Fruit fly (Drosophila melanogaster) whole organism, embryonic: Measurements from ENCODE around the gene bsh.

Experiments
- Bgb ChIP-seq: fragments of 200-800 bp; sonication (Bioruptor generic); IDR thresholded peaks from 2 replicates; pipeline ENCODE4 v1.3.6; 2022; ENCODE audit warnings: missing biosample characterization, missing genetic modification characterization; ENCODE audit not compliant: partially characterized antibody
- CG11247 ChIP-seq: fragments of 200-800 bp; sonication (Bioruptor generic); IDR thresholded peaks from 2 replicates; pipeline ENCODE4 v1.3.6; 2022; ENCODE audit warnings: missing biosample characterization, missing genetic modification characterization
- CG12219 ChIP-seq: fragments of 200-800 bp; sonication (Bioruptor generic); optimal IDR thresholded peaks from 3 replicates; lab custom pipeline; 2018; ENCODE audit warnings: missing biosample characterization, mild to moderate bottlenecking, missing genetic modification characterization
- CG12769 ChIP-seq: fragments of 200-800 bp; sonication (Bioruptor generic); optimal IDR thresholded peaks from 2 replicates; lab custom pipeline; 2019; ENCODE audit warnings: missing biosample characterization, mild to moderate bottlenecking, missing genetic modification characterization, moderate library complexity
- CG1647 ChIP-seq: fragments of 200-800 bp; sonication (Bioruptor generic); optimal IDR thresholded peaks from 3 replicates; lab custom pipeline; 2016; ENCODE audit warnings: missing biosample characterization, missing genetic modification characterization
- CG16813 ChIP-seq: fragments of 200-800 bp; sonication (Bioruptor generic); IDR thresholded peaks from 3 replicates; pipeline ENCODE4 v1.3.6; 2022; ENCODE audit warnings: missing biosample characterization, missing genetic modification characterization; ENCODE audit not compliant: partially characterized antibody
- CG18599 ChIP-seq: fragments of 200-800 bp; sonication (Bioruptor generic); optimal IDR thresholded peaks from 3 replicates; lab custom pipeline; 2017; ENCODE audit warnings: missing biosample characterization, missing genetic modification characterization, mild to moderate bottlenecking, moderate library complexity, missing genetic modification reagents
- CG2199 ChIP-seq: fragments of 200-800 bp; sonication (Bioruptor generic); IDR thresholded peaks from 3 replicates; pipeline ENCODE4 v1.3.6; 2022; ENCODE audit warnings: missing biosample characterization, missing genetic modification characterization
- CG2678 ChIP-seq: fragments of 200-800 bp; sonication (Bioruptor generic); optimal IDR thresholded peaks from 3 replicates; lab custom pipeline; 2019; ENCODE audit warnings: missing biosample characterization, mild to moderate bottlenecking, missing genetic modification characterization, moderate library complexity
- CG31224 ChIP-seq: fragments of 200-800 bp; sonication (Bioruptor generic); IDR thresholded peaks from 2 replicates; pipeline ENCODE4 v1.3.6; 2022; ENCODE audit warnings: missing biosample characterization, missing genetic modification characterization
- CG32772 ChIP-seq: fragments of 200-800 bp; sonication (Bioruptor generic); IDR thresholded peaks from 2 replicates; pipeline ENCODE4 v1.3.6; 2022; ENCODE audit warnings: missing biosample characterization, missing genetic modification characterization
- CG3838 ChIP-seq: fragments of 200-800 bp; sonication (Bioruptor generic); optimal IDR thresholded peaks from 3 replicates; lab custom pipeline; 2016; ENCODE audit warnings: missing biosample characterization, missing genetic modification characterization
- CG4328 ChIP-seq: fragments of 200-800 bp; sonication (Bioruptor generic); optimal IDR thresholded peaks from 3 replicates; lab custom pipeline; 2017; ENCODE audit warnings: missing biosample characterization, missing genetic modification reagents, missing genetic modification characterization
- CG4404 ChIP-seq: fragments of 200-800 bp; sonication (Bioruptor generic); IDR thresholded peaks from 2 replicates; pipeline ENCODE4 v1.3.6; 2022; ENCODE audit warnings: missing biosample characterization, missing genetic modification characterization
- CG4617 ChIP-seq: fragments of 200-800 bp; sonication (Bioruptor generic); optimal IDR thresholded peaks from 3 replicates; lab custom pipeline; 2016; ENCODE audit warnings: missing biosample characterization, missing genetic modification characterization, borderline replicate concordance
- CG6175 ChIP-seq: fragments of 200-800 bp; sonication (Bioruptor generic); IDR thresholded peaks from 3 replicates; pipeline ENCODE4 v1.3.6; 2022; ENCODE audit warnings: missing biosample characterization, missing genetic modification characterization
- CG6654 ChIP-seq: fragments of 200-800 bp; sonication (Bioruptor generic); optimal IDR thresholded peaks from 2 replicates; lab custom pipeline; 2017; ENCODE audit warnings: missing biosample characterization, mild to moderate bottlenecking, missing genetic modification characterization
- CG7271 ChIP-seq: fragments of 200-800 bp; sonication (Bioruptor generic); optimal IDR thresholded peaks from 2 replicates; lab custom pipeline; 2018; ENCODE audit warnings: missing biosample characterization, mild to moderate bottlenecking, missing genetic modification characterization, moderate library complexity
- CG8924 ChIP-seq: fragments of 200-800 bp; optimal IDR thresholded peaks from 3 replicates; lab custom pipeline; 2019; ENCODE audit warnings: missing biosample characterization, mild to moderate bottlenecking, missing genetic modification characterization, moderate library complexity
- CG8944 ChIP-seq: fragments of 200-800 bp; sonication (Bioruptor generic); optimal IDR thresholded peaks from 3 replicates; lab custom pipeline; 2016; ENCODE audit warnings: missing biosample characterization, missing genetic modification characterization
- CG9797 ChIP-seq: fragments of 200-800 bp; sonication (Bioruptor generic); optimal IDR thresholded peaks from 3 replicates; lab custom pipeline; 2018; ENCODE audit warnings: missing biosample characterization, mild to moderate bottlenecking, missing genetic modification characterization
- Dref ChIP-seq: fragments of 200-800 bp; sonication (Bioruptor generic); IDR thresholded peaks from 2 replicates; pipeline ENCODE4 v1.3.6; 2022; ENCODE audit warnings: missing biosample characterization, missing genetic modification characterization
- Ets97D ChIP-seq: fragments of 200-800 bp; sonication (Bioruptor generic); optimal IDR thresholded peaks from 3 replicates; lab custom pipeline; 2016; ENCODE audit warnings: missing biosample characterization, missing genetic modification characterization
- HLH3B ChIP-seq: fragments of 200-800 bp; sonication (Bioruptor generic); IDR thresholded peaks from 2 replicates; pipeline ENCODE4 v1.3.6; 2022; ENCODE audit warnings: missing biosample characterization, missing genetic modification characterization
- Hr51 ChIP-seq, 2 experiments: fragments of 200-800 bp; sonication (Bioruptor generic); optimal IDR thresholded peaks; 2 replicates in 1 of 2; 3 replicates in 1 of 2; lab custom pipeline; 2016 to 2018; ENCODE audit warnings: missing biosample characterization in 2 of 2, missing genetic modification characterization in 2 of 2, mild to moderate bottlenecking in 1 of 2, moderate library complexity in 1 of 2
- MTF-1 ChIP-seq: fragments of 200-800 bp; sonication (Bioruptor generic); optimal IDR thresholded peaks from 2 replicates; lab custom pipeline; 2018; ENCODE audit warnings: missing biosample characterization, mild to moderate bottlenecking, missing genetic modification characterization, borderline replicate concordance
- Med ChIP-seq: fragments of 200-800 bp; sonication (Bioruptor generic); peaks from one replicate; lab custom pipeline; 2016; ENCODE audit warnings: missing biosample characterization, missing genetic modification characterization, mild to moderate bottlenecking, inconsistent platforms, moderate library complexity
- Myb ChIP-seq: fragments of 200-800 bp; sonication (Bioruptor generic); optimal IDR thresholded peaks from 2 replicates; lab custom pipeline; 2016; ENCODE audit warnings: missing biosample characterization, missing genetic modification characterization
- NC2α ChIP-seq: fragments of 200-800 bp; sonication (Bioruptor generic); optimal IDR thresholded peaks from 2 replicates; lab custom pipeline; 2016; ENCODE audit warnings: missing biosample characterization, missing genetic modification characterization
- Opbp ChIP-seq: fragments of 200-800 bp; sonication (Bioruptor generic); IDR thresholded peaks from 3 replicates; pipeline ENCODE4 v1.3.6; 2022; ENCODE audit warnings: missing biosample characterization, missing genetic modification characterization; ENCODE audit not compliant: partially characterized antibody
- Ptx1 ChIP-seq: fragments of 200-800 bp; sonication (Bioruptor generic); IDR thresholded peaks from 2 replicates; pipeline ENCODE4 v1.3.6; 2022; ENCODE audit warnings: missing biosample characterization, missing genetic modification characterization
- Sry-δ ChIP-seq: fragments of 200-800 bp; sonication (Bioruptor generic); optimal IDR thresholded peaks from 2 replicates; lab custom pipeline; 2016; ENCODE audit warnings: missing biosample characterization, missing genetic modification characterization
- Tbp ChIP-seq: fragments of >200 bp; optimal IDR thresholded peaks from 2 replicates; lab custom pipeline; 2018; ENCODE audit warnings: missing biosample characterization, missing genetic modification characterization
- Xrp1 ChIP-seq: fragments of 200-800 bp; sonication (Bioruptor generic); IDR thresholded peaks from 2 replicates; pipeline ENCODE4 v1.3.6; 2022; ENCODE audit warnings: missing biosample characterization, missing genetic modification characterization
- cad ChIP-seq: fragments of >200 bp; optimal IDR thresholded peaks from 2 replicates; lab custom pipeline; 2017; ENCODE audit warnings: missing biosample characterization, missing genetic modification characterization
- corto ChIP-seq: fragments of 200-800 bp; sonication (Bioruptor generic); optimal IDR thresholded peaks from 2 replicates; lab custom pipeline; 2016; ENCODE audit warnings: missing biosample characterization, mild to moderate bottlenecking, missing genetic modification characterization, moderate library complexity
- dan ChIP-seq: fragments of 200-800 bp; sonication (Bioruptor generic); IDR thresholded peaks from 2 replicates; pipeline ENCODE4 v1.3.6; 2022; ENCODE audit warnings: missing biosample characterization, missing genetic modification characterization
- danr ChIP-seq: fragments of 200-800 bp; sonication (Bioruptor generic); IDR thresholded peaks from 2 replicates; pipeline ENCODE4 v1.3.6; 2022; ENCODE audit warnings: missing biosample characterization, missing genetic modification characterization
- dpn ChIP-seq, 2 experiments: fragments of 200-800 bp; sonication (Bioruptor generic); optimal IDR thresholded peaks; 3 replicates each; lab custom pipeline; 2016; ENCODE audit warnings: missing biosample characterization in 2 of 2, missing genetic modification characterization in 2 of 2
- dysf ChIP-seq: fragments of 200-800 bp; sonication (Bioruptor generic); IDR thresholded peaks from 3 replicates; pipeline ENCODE4 v1.3.6; 2022; ENCODE audit warnings: missing biosample characterization, missing genetic modification characterization
- gcm ChIP-seq: fragments of 200-800 bp; sonication (Bioruptor generic); optimal IDR thresholded peaks from 2 replicates; lab custom pipeline; 2019; ENCODE audit warnings: missing biosample characterization, mild to moderate bottlenecking, missing genetic modification characterization, moderate library complexity
- hkb ChIP-seq, 2 experiments: fragments of 200-800 bp in 1 of 2; fragments of >200 bp in 1 of 2; sonication (Bioruptor generic) in 1 of 2; IDR thresholded peaks in 1 of 2; optimal IDR thresholded peaks in 1 of 2; 2 replicates each; pipeline versions ENCODE4 v1.3.6 to Lab custom; 2017 to 2022; ENCODE audit warnings: missing biosample characterization in 1 of 2, missing genetic modification characterization in 1 of 2
- jing ChIP-seq: fragments of 200-800 bp; sonication (Bioruptor generic); optimal IDR thresholded peaks from 2 replicates; lab custom pipeline; 2018; ENCODE audit warnings: missing biosample characterization, mild to moderate bottlenecking, missing genetic modification characterization
- ken ChIP-seq: fragments of 200-800 bp; sonication (Bioruptor generic); IDR thresholded peaks from 3 replicates; pipeline ENCODE4 v1.3.6; 2022; ENCODE audit warnings: missing biosample characterization, missing genetic modification characterization
- prd ChIP-seq, 3 experiments: fragments of >200 bp in 2 of 3; fragments of 200-800 bp in 1 of 3; sonication (Bioruptor generic) in 1 of 3; optimal IDR thresholded peaks in 2 of 3; IDR thresholded peaks in 1 of 3; 2 replicates in 2 of 3; 3 replicates in 1 of 3; pipeline versions ENCODE4 v1.3.6 to Lab custom; 2017 to 2022; ENCODE audit warnings: missing biosample characterization in 1 of 3, missing genetic modification characterization in 1 of 3
- sim ChIP-seq: fragments of 200-800 bp; sonication (Bioruptor generic); IDR thresholded peaks from 2 replicates; pipeline ENCODE4 v1.3.6; 2022; ENCODE audit warnings: missing biosample characterization, missing genetic modification characterization
- stc ChIP-seq: fragments of 200-800 bp; sonication (Bioruptor generic); IDR thresholded peaks from 2 replicates; pipeline ENCODE4 v1.3.6; 2022; ENCODE audit warnings: missing biosample characterization, missing genetic modification characterization
- stwl ChIP-seq: fragments of 200-800 bp; sonication (Bioruptor generic); optimal IDR thresholded peaks from 3 replicates; lab custom pipeline; 2018; ENCODE audit warnings: missing biosample characterization, mild to moderate bottlenecking, missing genetic modification characterization, moderate library complexity
- wdn ChIP-seq: fragments of 200-800 bp; sonication (Bioruptor generic); IDR thresholded peaks from 2 replicates; pipeline ENCODE4 v1.3.6; 2022; ENCODE audit warnings: missing biosample characterization, missing genetic modification characterization
- zen ChIP-seq: fragments of 200-800 bp; sonication (Bioruptor generic); optimal IDR thresholded peaks from 3 replicates; lab custom pipeline; 2018; ENCODE audit warnings: missing biosample characterization, mild to moderate bottlenecking, missing genetic modification characterization, moderate library complexity

bsh gene

DNA sequence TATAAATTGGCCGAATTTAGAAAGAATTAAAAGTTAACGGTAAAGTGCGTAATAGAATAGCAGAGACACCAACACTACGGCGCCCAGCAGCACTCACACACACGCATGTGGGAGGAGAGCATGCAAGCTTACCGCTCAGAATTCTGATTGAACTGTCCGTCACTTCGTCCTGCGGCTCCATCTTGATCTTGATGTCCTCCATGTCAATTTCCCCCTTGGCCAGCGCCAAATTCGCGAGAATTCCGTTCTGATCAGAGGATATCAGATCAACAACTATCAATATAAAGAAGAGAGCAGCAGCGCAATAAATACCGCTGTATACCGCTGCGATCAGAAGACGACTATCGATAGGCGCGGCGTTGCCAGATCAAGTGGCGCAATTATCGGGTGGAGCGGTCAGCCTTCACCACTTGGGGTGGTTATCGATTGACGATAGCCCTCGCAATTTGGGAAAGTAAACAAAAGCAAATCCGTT lies 33.2 kb downstream of the bsh start, which contains the start of the genes CG10462 and Nf-YB (continued):
- TF ChIP-seq CG9797 (peak; percentile 43), zen (peak; percentile 8), CG8924 (no peak), dpn (GFP tag; optimal IDR thresholded peaks at IDR 0.05; lab: Kevin White, UChicago) (no peak), Ets97D (GFP tag; lab: Kevin White, UChicago) (peak; percentile 53), stc (no peak), Xrp1 (GFP tag; lab: Robert Waterston, UW) (no peak), Med (GFP tag; lab: Kevin White, UChicago) (peak; percentile 75), Ptx1 (GFP tag; lab: Robert Waterston, UW) (no peak), CG7271 (tag; lab: Kevin White, UChicago) (no peak), CG3838 (GFP tag; lab: Kevin White, UChicago) (no peak), CG8944 (no peak), sim (GFP tag; lab: Robert Waterston, UW) (no peak), dysf (GFP tag; lab: Robert Waterston, UW) (no peak), CG4617 (GFP tag; lab: Kevin White, UChicago) (peak; percentile 54), HLH3B (GFP tag; lab: Robert Waterston, UW) (no peak), prd (optimal IDR thresholded peaks at IDR 0.05; lab: Kevin White, UChicago) (no peak), prd (GFP tag; IDR thresholded peaks at IDR 0.05; lab: Robert Waterston, UW) (no peak), gcm (GFP tag; lab: Kevin White, UChicago) (no peak), CG4328 (GFP tag; lab: Kevin White, UChicago) (no peak), CG18599 (GFP tag; lab: Kevin White, UChicago) (no peak), CG16813 (GFP tag; lab: Robert Waterston, UW) (peak; percentile 91), ken (no peak), Tbp (GFP tag; lab: Kevin White, UChicago) (no peak), CG2678 (tag; lab: Kevin White, UChicago) (no peak), Myb (GFP tag; lab: Kevin White, UChicago) (peak; percentile 86), Bgb (GFP tag; lab: Robert Waterston, UW) (peak; percentile 96), CG6654 (no peak), wdn (no peak), CG11247 (GFP tag; lab: Robert Waterston, UW) (no peak), CG12219 (no peak), CG31224 (GFP tag; lab: Robert Waterston, UW) (no peak), CG6175 (GFP tag; lab: Robert Waterston, UW) (no peak), Sry-δ (GFP tag; lab: Kevin White, UChicago) (peak; percentile 88), danr (GFP tag; lab: Robert Waterston, UW) (no peak), CG1647 (GFP tag; lab: Kevin White, UChicago) (no peak), hkb (optimal IDR thresholded peaks at IDR 0.05; lab: Kevin White, UChicago) (no peak), hkb (GFP tag; IDR thresholded peaks at IDR 0.05; lab: Robert Waterston, UW) (no peak), cad (no peak), CG4404 (GFP tag; lab: Robert Waterston, UW) (no peak), MTF-1 (no peak), NC2α (GFP tag; lab: Kevin White, UChicago) (no peak), CG2199 (GFP tag; lab: Robert Waterston, UW) (0 out of 3 replicates have a peak, but pooled peaks have one; percentile 36), Hr51 (GFP tag; optimal IDR thresholded peaks at IDR 0.05; lab: Kevin White, UChicago) (no peak), jing (GFP tag; lab: Kevin White, UChicago) (no peak), Opbp (GFP tag; lab: Robert Waterston, UW) (peak; percentile 91), Dref (GFP tag; lab: Robert Waterston, UW) (peak; percentile 99), CG12769 (tag; lab: Kevin White, UChicago) (no peak), stwl (tag; lab: Kevin White, UChicago) (peak; percentile 88), CG32772 (GFP tag; lab: Robert Waterston, UW) (no peak), corto (no peak), dan (GFP tag; lab: Robert Waterston, UW) (no peak)
